Fruit fly (Drosophila melanogaster) whole organism, embryonic: ENCODE results near the gene Cand1.

Source experiments
- ATbp ChIP-seq: fragments of 200-800 bp; sonication (Bioruptor generic); optimal IDR thresholded peaks from 2 replicates; lab custom pipeline; 2017; ENCODE audit warnings: missing biosample characterization, mild to moderate bottlenecking, missing genetic modification characterization, missing genetic modification reagents
- Ada2b ChIP-seq: fragments of 200-800 bp; sonication (Bioruptor generic); IDR thresholded peaks from 2 replicates; pipeline ENCODE4 v1.3.6; 2022; ENCODE audit warnings: missing biosample characterization, missing genetic modification characterization
- Bgb ChIP-seq: fragments of 200-800 bp; sonication (Bioruptor generic); IDR thresholded peaks from 2 replicates; pipeline ENCODE4 v1.3.6; 2022; ENCODE audit warnings: missing biosample characterization, missing genetic modification characterization; ENCODE audit not compliant: partially characterized antibody
- CG10959 ChIP-seq: fragments of 200-800 bp; sonication (Bioruptor generic); IDR thresholded peaks from 2 replicates; pipeline ENCODE4 v1.3.6; 2022; ENCODE audit warnings: missing biosample characterization, missing genetic modification characterization
- CG11560 ChIP-seq: fragments of 200-800 bp; sonication (Bioruptor generic); IDR thresholded peaks from 3 replicates; pipeline ENCODE4 v1.3.6; 2022; ENCODE audit warnings: missing biosample characterization, missing genetic modification characterization
- CG12659 ChIP-seq: fragments of 200-800 bp; sonication (Bioruptor generic); optimal IDR thresholded peaks from 3 replicates; lab custom pipeline; 2017; ENCODE audit warnings: mild to moderate bottlenecking, missing biosample characterization, missing genetic modification reagents, missing genetic modification characterization
- CG13775 ChIP-seq: fragments of 200-800 bp; sonication (Bioruptor generic); optimal IDR thresholded peaks from 3 replicates; lab custom pipeline; 2017; ENCODE audit warnings: missing biosample characterization, mild to moderate bottlenecking, missing genetic modification characterization
- CG17186 ChIP-seq: fragments of 200-800 bp; sonication (Bioruptor generic); optimal IDR thresholded peaks from 3 replicates; lab custom pipeline; 2017; ENCODE audit warnings: missing biosample characterization, missing genetic modification reagents, missing genetic modification characterization
- CG18599 ChIP-seq: fragments of 200-800 bp; sonication (Bioruptor generic); optimal IDR thresholded peaks from 3 replicates; lab custom pipeline; 2017; ENCODE audit warnings: missing biosample characterization, missing genetic modification characterization, mild to moderate bottlenecking, moderate library complexity, missing genetic modification reagents
- CG2129 ChIP-seq: fragments of 200-800 bp; sonication (Bioruptor generic); IDR thresholded peaks from 2 replicates; pipeline ENCODE4 v1.3.6; 2022; ENCODE audit warnings: missing biosample characterization, missing genetic modification characterization; ENCODE audit not compliant: partially characterized antibody
- CG2889 ChIP-seq: fragments of 200-800 bp; sonication (Bioruptor generic); IDR thresholded peaks from 3 replicates; pipeline ENCODE4 v1.3.6; 2022; ENCODE audit warnings: missing biosample characterization, missing genetic modification characterization
- CG31441 ChIP-seq: fragments of 200-800 bp; sonication (Bioruptor generic); IDR thresholded peaks from 2 replicates; pipeline ENCODE4 v1.3.6; 2022; ENCODE audit warnings: missing biosample characterization, missing genetic modification characterization
- CG34422 ChIP-seq: fragments of 200-800 bp; sonication (Bioruptor generic); IDR thresholded peaks from 3 replicates; pipeline ENCODE4 v1.3.6; 2022; ENCODE audit warnings: missing biosample characterization, missing genetic modification characterization
- CG4282 ChIP-seq: fragments of 200-800 bp; sonication (Bioruptor generic); optimal IDR thresholded peaks from 2 replicates; lab custom pipeline; 2016; ENCODE audit warnings: missing biosample characterization, missing genetic modification characterization
- CG9437 ChIP-seq: fragments of 200-800 bp; sonication (Bioruptor generic); optimal IDR thresholded peaks from 2 replicates; lab custom pipeline; 2018; ENCODE audit warnings: missing biosample characterization, mild to moderate bottlenecking, missing genetic modification characterization
- CTCF ChIP-seq: fragments of 200-800 bp; sonication (Bioruptor generic); optimal IDR thresholded peaks from 2 replicates; lab custom pipeline; 2017; ENCODE audit warnings: missing biosample characterization, mild to moderate bottlenecking, missing genetic modification characterization, moderate library complexity
- Dref ChIP-seq: fragments of 200-800 bp; sonication (Bioruptor generic); IDR thresholded peaks from 2 replicates; pipeline ENCODE4 v1.3.6; 2022; ENCODE audit warnings: missing biosample characterization, missing genetic modification characterization
- Elba2 ChIP-seq: fragments of 200-800 bp; sonication (Bioruptor generic); optimal IDR thresholded peaks from 3 replicates; lab custom pipeline; 2016; ENCODE audit warnings: missing biosample characterization, missing genetic modification characterization
- HLH3B ChIP-seq: fragments of 200-800 bp; sonication (Bioruptor generic); IDR thresholded peaks from 2 replicates; pipeline ENCODE4 v1.3.6; 2022; ENCODE audit warnings: missing biosample characterization, missing genetic modification characterization
- Hand ChIP-seq: fragments of 200-800 bp; sonication (Bioruptor generic); optimal IDR thresholded peaks from 2 replicates; lab custom pipeline; 2017; ENCODE audit warnings: mild to moderate bottlenecking, missing biosample characterization, missing genetic modification reagents, missing genetic modification characterization
- MESR4 ChIP-seq: fragments of 200-800 bp; sonication (Bioruptor generic); optimal IDR thresholded peaks from 2 replicates; lab custom pipeline; 2018; ENCODE audit warnings: missing biosample characterization, mild to moderate bottlenecking, missing genetic modification characterization, moderate library complexity
- Med ChIP-seq: fragments of 200-800 bp; sonication (Bioruptor generic); peaks from one replicate; lab custom pipeline; 2016; ENCODE audit warnings: missing biosample characterization, missing genetic modification characterization, mild to moderate bottlenecking, inconsistent platforms, moderate library complexity
- Nf-YC ChIP-seq: fragments of 200-800 bp; optimal IDR thresholded peaks from 3 replicates; lab custom pipeline; 2019; ENCODE audit warnings: missing biosample characterization, mild to moderate bottlenecking, missing genetic modification characterization, moderate library complexity
- Pdp1 ChIP-seq, 2 experiments: fragments of 200-800 bp; sonication (Bioruptor generic); optimal IDR thresholded peaks; 3 replicates each; lab custom pipeline; 2016; ENCODE audit warnings: missing biosample characterization in 2 of 2, missing genetic modification characterization in 2 of 2, mild to moderate bottlenecking in 1 of 2, moderate library complexity in 1 of 2
- Scr ChIP-seq: fragments of 200-800 bp; sonication (Bioruptor generic); IDR thresholded peaks from 2 replicates; pipeline ENCODE4 v1.3.6; 2022; ENCODE audit warnings: missing biosample characterization, missing genetic modification characterization; ENCODE audit not compliant: partially characterized antibody
- TFAM ChIP-seq: fragments of 200-800 bp; sonication (Bioruptor generic); optimal IDR thresholded peaks from 2 replicates; lab custom pipeline; 2017; ENCODE audit warnings: missing biosample characterization, missing genetic modification characterization, inconsistent platforms
- Xbp1 ChIP-seq: fragments of 200-800 bp; sonication (Bioruptor generic); optimal IDR thresholded peaks from 3 replicates; lab custom pipeline; 2016; ENCODE audit warnings: missing biosample characterization, mild to moderate bottlenecking, missing genetic modification characterization
- ara ChIP-seq: fragments of 200-800 bp; sonication (Bioruptor generic); IDR thresholded peaks from 2 replicates; pipeline ENCODE4 v1.3.6; 2022; ENCODE audit warnings: missing biosample characterization, missing genetic modification characterization
- ase ChIP-seq: fragments of 200-800 bp; sonication (Bioruptor generic); IDR thresholded peaks from 3 replicates; pipeline ENCODE4 v1.3.6; 2022; ENCODE audit warnings: missing biosample characterization, missing genetic modification characterization
- az2 ChIP-seq: fragments of 200-800 bp; sonication (Bioruptor generic); optimal IDR thresholded peaks from 3 replicates; lab custom pipeline; 2016; ENCODE audit warnings: missing biosample characterization, missing genetic modification characterization
- bbx ChIP-seq: fragments of 200-800 bp; sonication (Bioruptor generic); IDR thresholded peaks from 2 replicates; pipeline ENCODE4 v1.3.6; 2022; ENCODE audit warnings: missing biosample characterization, missing genetic modification characterization; ENCODE audit not compliant: partially characterized antibody
- chinmo ChIP-seq: fragments of 200-800 bp; sonication (Bioruptor generic); IDR thresholded peaks from 4 replicates; pipeline ENCODE4 v1.3.6; 2022; ENCODE audit warnings: missing biosample characterization, missing genetic modification characterization; ENCODE audit not compliant: partially characterized antibody
- corto ChIP-seq: fragments of 200-800 bp; sonication (Bioruptor generic); optimal IDR thresholded peaks from 2 replicates; lab custom pipeline; 2016; ENCODE audit warnings: missing biosample characterization, mild to moderate bottlenecking, missing genetic modification characterization, moderate library complexity
- cwo ChIP-seq: fragments of 200-800 bp; sonication (Bioruptor generic); optimal IDR thresholded peaks from 3 replicates; lab custom pipeline; 2017; ENCODE audit warnings: missing biosample characterization, missing genetic modification characterization, mild to moderate bottlenecking, moderate library complexity, missing genetic modification reagents
- dmrt11E ChIP-seq: fragments of 200-800 bp; sonication (Bioruptor generic); optimal IDR thresholded peaks from 3 replicates; lab custom pipeline; 2018; ENCODE audit warnings: missing biosample characterization, mild to moderate bottlenecking, missing genetic modification characterization, moderate library complexity
- eve ChIP-seq, 2 experiments: fragments of >200 bp; optimal IDR thresholded peaks; 2 replicates each; lab custom pipeline; 2017; ENCODE audit warnings: missing biosample characterization in 2 of 2, missing genetic modification characterization in 2 of 2
- exex ChIP-seq: fragments of 200-800 bp; sonication (Bioruptor generic); optimal IDR thresholded peaks from 4 replicates; lab custom pipeline; 2018; ENCODE audit warnings: missing biosample characterization, mild to moderate bottlenecking, missing genetic modification characterization, moderate library complexity
- nom ChIP-seq: fragments of 200-800 bp; sonication (Bioruptor generic); optimal IDR thresholded peaks from 2 replicates; lab custom pipeline; 2017; ENCODE audit warnings: missing biosample characterization, missing genetic modification characterization, mild to moderate bottlenecking, moderate library complexity, missing genetic modification reagents
- phol ChIP-seq: fragments of 200-800 bp; sonication (Bioruptor generic); optimal IDR thresholded peaks from 3 replicates; lab custom pipeline; 2018; ENCODE audit warnings: missing biosample characterization, mild to moderate bottlenecking, missing genetic modification characterization, moderate library complexity
- pum ChIP-seq: fragments of 200-800 bp; sonication (Bioruptor generic); optimal IDR thresholded peaks from 2 replicates; lab custom pipeline; 2016; ENCODE audit warnings: missing biosample characterization, missing genetic modification characterization
- schlank ChIP-seq: fragments of 200-800 bp; sonication (Bioruptor generic); optimal IDR thresholded peaks from 2 replicates; lab custom pipeline; 2018; ENCODE audit warnings: missing biosample characterization, mild to moderate bottlenecking, missing genetic modification characterization
- sens ChIP-seq: fragments of 200-800 bp; sonication (Bioruptor generic); peaks from one replicate; lab custom pipeline; 2016; ENCODE audit warnings: missing biosample characterization, missing genetic modification characterization
- slbo ChIP-seq: fragments of 200-800 bp; sonication (Bioruptor generic); IDR thresholded peaks from 2 replicates; pipeline ENCODE4 v1.3.6; 2022; ENCODE audit warnings: missing biosample characterization, missing genetic modification characterization
- stwl ChIP-seq: fragments of 200-800 bp; sonication (Bioruptor generic); optimal IDR thresholded peaks from 3 replicates; lab custom pipeline; 2018; ENCODE audit warnings: missing biosample characterization, mild to moderate bottlenecking, missing genetic modification characterization, moderate library complexity
- sug ChIP-seq: fragments of 200-800 bp; optimal IDR thresholded peaks from 2 replicates; lab custom pipeline; 2019; ENCODE audit warnings: missing biosample characterization, mild to moderate bottlenecking, missing genetic modification characterization, moderate library complexity
- twi ChIP-seq: fragments of 200-800 bp; optimal IDR thresholded peaks from 2 replicates; lab custom pipeline; 2019; ENCODE audit warnings: missing biosample characterization, mild to moderate bottlenecking, missing genetic modification characterization, moderate library complexity
- zen ChIP-seq: fragments of 200-800 bp; sonication (Bioruptor generic); optimal IDR thresholded peaks from 3 replicates; lab custom pipeline; 2018; ENCODE audit warnings: missing biosample characterization, mild to moderate bottlenecking, missing genetic modification characterization, moderate library complexity

Gene Cand1

dm6 chr2L:10395642-10396487 is 33.4 kb upstream of the Cand1 start, which contains the start of gene Mdh1 (continued):
- TF ChIP-seq CG34422 (GFP tag; lab: Robert Waterston, UW) (peak; percentile 53; the same call in 1 of the 3 replicates), Ada2b (GFP tag; lab: Robert Waterston, UW) (no peak), Elba2 (GFP tag; lab: Kevin White, UChicago) (peak; percentile 92), sens (peak; percentile 75), CG31441 (GFP tag; lab: Robert Waterston, UW) (peak; percentile 97), chinmo (GFP tag; lab: Robert Waterston, UW) (0 out of 4 replicates have a peak, but pooled peaks have one; percentile 13), az2 (GFP tag; lab: Kevin White, UChicago) (peak; percentile 8), MESR4 (peak; percentile 70), CG13775 (GFP tag; lab: Kevin White, UChicago) (no peak), nom (GFP tag; lab: Kevin White, UChicago) (peak; percentile 52), CG11560 (peak; percentile 97), cwo (GFP tag; lab: Kevin White, UChicago) (no peak), CTCF (GFP tag; lab: Kevin White, UChicago) (no peak), dmrt11E (no peak), bbx (GFP tag; lab: Robert Waterston, UW) (peak; percentile 34; the same call in 1 of the 2 replicates), CG17186 (GFP tag; lab: Kevin White, UChicago) (peak; percentile 35), exex (peak; percentile 19), CG9437 (peak; percentile 63), ase (GFP tag; lab: Robert Waterston, UW) (no peak), Nf-YC (tag; lab: Kevin White, UChicago) (peak; percentile 29), stwl (tag; lab: Kevin White, UChicago) (peak; percentile 11), CG10959 (no peak), Scr (GFP tag; lab: Robert Waterston, UW) (0 out of 2 replicates have a peak, but pooled peaks have one; percentile 35), Dref (peak; percentile 58), phol (tag; lab: Kevin White, UChicago) (peak; percentile 25), Med (GFP tag; lab: Kevin White, UChicago) (peak; percentile 62), Pdp1 (GFP tag; optimal IDR thresholded peaks at IDR 0.05; lab: Kevin White, UChicago) (peak in 1 of 2 experiments; percentile 88)

dm6 chr2L:10395035-10395434 is 32.5 kb upstream of the Cand1 start:
- TF ChIP-seq eve (GFP tag; optimal IDR thresholded peaks at IDR 0.05; lab: Kevin White, UChicago): peak in 1 of 2 experiments; percentile 13
- no peak for TF ChIP-seq CG12659

- TF ChIP-seq pum (GFP tag; lab: Kevin White, UChicago) (no peak), Bgb (GFP tag; lab: Robert Waterston, UW) (peak; percentile 60), slbo (GFP tag; lab: Robert Waterston, UW) (no peak), CG2889 (GFP tag; lab: Robert Waterston, UW) (no peak), Xbp1 (no peak), twi (no peak), ara (GFP tag; lab: Robert Waterston, UW) (no peak), CG2129 (GFP tag; lab: Robert Waterston, UW) (no peak), CG18599 (no peak), sug (tag; lab: Kevin White, UChicago) (peak; percentile 99), CG4282 (no peak), Hand (GFP tag; lab: Kevin White, UChicago) (no peak), schlank (no peak), HLH3B (GFP tag; lab: Robert Waterston, UW) (no peak), corto (GFP tag; lab: Kevin White, UChicago) (no peak), CG11560 (no peak), TFAM (GFP tag; lab: Kevin White, UChicago) (no peak), ATbp (GFP tag; lab: Kevin White, UChicago) (no peak), exex (peak; percentile 96), zen (tag; lab: Kevin White, UChicago) (no peak)
Measured at dm6 chr2L:10393467-10393866, 31.0 kb upstream of the Cand1 start.
